Worm (Caenorhabditis elegans): Measurements from ENCODE around the gene T22B7.22.

ce11 chrX:5695416-5695815, 35.6 kb downstream of the T22B7.22 start:
- TF ChIP-seq unc-62 (GFP tag; optimal IDR thresholded peaks at IDR 0.05), result peak; percentile 54
- no peak for TF ChIP-seq T07F8.4 (tag; optimal IDR thresholded peaks at IDR 0.05)
- no peak for TF ChIP-seq him-1 (tag; optimal IDR thresholded peaks at IDR 0.05)
- no peak for TF ChIP-seq dox-1 (GFP tag; IDR thresholded peaks at IDR 0.05)
- TF ChIP-seq pbrm-1 (GFP tag; IDR thresholded peaks at IDR 0.05), result no peak
- TF ChIP-seq ceh-100 (GFP tag; IDR thresholded peaks at IDR 0.05), result no peak
- TF ChIP-seq ama-1 (optimal IDR thresholded peaks at IDR 0.05), result no peak
- no peak for TF ChIP-seq ama-1 (GFP tag; optimal IDR thresholded peaks at IDR 0.05)
- no peak for TF ChIP-seq tlf-1 (GFP tag; optimal IDR thresholded peaks at IDR 0.05)
- no peak for TF ChIP-seq lsy-27 (tag; optimal IDR thresholded peaks at IDR 0.05; ENCODE audit: borderline replicate concordance, insufficient read depth)
- TF ChIP-seq ceh-91 (GFP tag; IDR thresholded peaks at IDR 0.05), result no peak
- no peak for TF ChIP-seq B0261.1 (tag; optimal IDR thresholded peaks at IDR 0.05)
- TF ChIP-seq somi-1 (GFP tag; optimal IDR thresholded peaks at IDR 0.05), result no peak
